Worm (Caenorhabditis elegans) whole organism, L4 larva: ENCODE measurements around the gene ZK112.4.

ENCODE experiments used
- T26A8.4 ChIP-seq: fragments of 200-800 bp; sonication (Bioruptor generic); IDR thresholded peaks from 2 replicates; pipeline ENCODE4 v1.3.6; 2022; ENCODE audit warnings: missing genetic modification characterization, missing compliant biosample characterization
- ces-1 ChIP-seq: fragments of 150-350 bp; sonication (generic microtip); optimal IDR thresholded peaks from 4 replicates; lab custom pipeline; 2014; ENCODE audit warnings: missing biosample characterization, missing genetic modification reagents, missing genetic modification characterization
- pha-4 ChIP-seq, 2 experiments: fragments of 150-350 bp in 1 of 2; fragments of 200-800 bp in 1 of 2; sonication (Bioruptor generic) in 1 of 2; IDR thresholded peaks in 1 of 2; optimal IDR thresholded peaks in 1 of 2; 2 replicates each; pipeline versions ENCODE4 v1.3.6 to Lab custom; 2014 to 2022; ENCODE audit warnings: missing genetic modification characterization in 2 of 2, missing genetic modification reagents in 2 of 2, missing biosample characterization in 1 of 2, missing compliant biosample characterization in 1 of 2
- zag-1 ChIP-seq: fragments of 150-350 bp; optimal IDR thresholded peaks from 2 replicates; lab custom pipeline; 2014; ENCODE audit warnings: missing biosample characterization, missing genetic modification characterization

DNA sequence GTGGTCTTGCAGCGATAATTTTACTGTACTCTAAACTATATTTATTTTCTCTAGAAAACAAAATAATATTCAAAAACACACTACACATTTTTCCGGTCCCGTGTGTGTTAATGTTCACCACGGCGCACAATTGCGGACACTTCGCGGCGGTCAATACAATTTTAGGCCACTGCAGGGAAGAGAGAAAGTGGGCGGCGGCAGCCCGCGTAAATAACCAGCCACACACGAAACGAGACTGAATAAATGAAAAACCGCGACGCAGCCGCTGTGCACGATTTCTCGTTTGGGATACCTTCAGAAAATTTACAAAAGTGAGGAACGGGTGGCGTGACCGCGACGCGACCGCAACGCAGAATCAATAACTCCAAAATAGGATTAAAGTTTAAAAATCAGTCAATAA lies 18.9 kb downstream of the ZK112.4 start:
- TF ChIP-seq T26A8.4 (GFP tag; lab: Robert Waterston, UW), result no peak
- TF ChIP-seq zag-1 (tag; lab: Kevin White, UChicago), result no peak
- TF ChIP-seq ces-1 (GFP tag; lab: Kevin White, UChicago), result no peak
- TF ChIP-seq pha-4 (GFP tag; IDR thresholded peaks at IDR 0.05; lab: Robert Waterston, UW), result no peak
- no peak for TF ChIP-seq pha-4 (tag; optimal IDR thresholded peaks at IDR 0.05; lab: Kevin White, UChicago)
